Fruit fly (Drosophila melanogaster): ENCODE results near the gene CG31741.

dm6 chr2L:18092156-18092555 is 8.1 kb downstream of the CG31741 start, which contains the start of gene CG15153:
- TF ChIP-seq h (GFP tag; optimal IDR thresholded peaks at IDR 0.05), result no peak
- no peak for TF ChIP-seq br (GFP tag; optimal IDR thresholded peaks at IDR 0.05)
- TF ChIP-seq psq (GFP tag; optimal IDR thresholded peaks at IDR 0.05), result no peak
- no peak for TF ChIP-seq woc (GFP tag; optimal IDR thresholded peaks at IDR 0.05)
- TF ChIP-seq Hr78 (GFP tag; optimal IDR thresholded peaks at IDR 0.05), result no peak
- no peak for TF ChIP-seq fru (GFP tag; optimal IDR thresholded peaks at IDR 0.05)
- no peak for TF ChIP-seq dl (GFP tag; optimal IDR thresholded peaks at IDR 0.05; ENCODE audit: insufficient read depth in 1 of 2, partially characterized antibody in 2 of 2)
- no peak for TF ChIP-seq sv (GFP tag; optimal IDR thresholded peaks at IDR 0.05)
- no peak for TF ChIP-seq GATAd (GFP tag; optimal IDR thresholded peaks at IDR 0.05)
- no peak for TF ChIP-seq Sp1 (GFP tag; optimal IDR thresholded peaks at IDR 0.05)
- TF ChIP-seq OdsH (GFP tag; optimal IDR thresholded peaks at IDR 0.05), result no peak
- TF ChIP-seq Dif (GFP tag; optimal IDR thresholded peaks at IDR 0.05; ENCODE audit: partially characterized antibody), result no peak
